Fruit fly (Drosophila melanogaster) whole organism, embryonic: ENCODE data around the gene CG31102.

Experiments used
- ATbp ChIP-seq: fragments of 200-800 bp; sonication (Bioruptor generic); optimal IDR thresholded peaks from 2 replicates; lab custom pipeline; 2017; ENCODE audit warnings: missing biosample characterization, mild to moderate bottlenecking, missing genetic modification characterization, missing genetic modification reagents
- Antp ChIP-seq: fragments of 200-800 bp; sonication (Bioruptor generic); optimal IDR thresholded peaks from 3 replicates; lab custom pipeline; 2016; ENCODE audit warnings: missing biosample characterization, missing genetic modification characterization
- B-H2 ChIP-seq: fragments of 200-800 bp; sonication (Bioruptor generic); optimal IDR thresholded peaks from 2 replicates; lab custom pipeline; 2018; ENCODE audit warnings: missing biosample characterization, mild to moderate bottlenecking, missing genetic modification characterization
- Bteb2 ChIP-seq: fragments of 200-800 bp; sonication (Bioruptor generic); optimal IDR thresholded peaks from 2 replicates; lab custom pipeline; 2016; ENCODE audit warnings: missing biosample characterization, missing genetic modification characterization
- CG12391 ChIP-seq: fragments of 200-800 bp; sonication (Bioruptor generic); optimal IDR thresholded peaks from 3 replicates; lab custom pipeline; 2018; ENCODE audit warnings: missing biosample characterization, mild to moderate bottlenecking, missing genetic modification characterization, moderate library complexity
- CG12744 ChIP-seq: fragments of 200-800 bp; sonication (Bioruptor generic); optimal IDR thresholded peaks from 2 replicates; lab custom pipeline; 2016; ENCODE audit warnings: missing biosample characterization, missing genetic modification characterization
- CG15073 ChIP-seq: fragments of 200-800 bp; sonication (Bioruptor generic); optimal IDR thresholded peaks from 2 replicates; lab custom pipeline; 2016; ENCODE audit warnings: missing biosample characterization, missing genetic modification characterization
- CG15269 ChIP-seq: fragments of 200-800 bp; sonication (Bioruptor generic); optimal IDR thresholded peaks from 2 replicates; lab custom pipeline; 2018; ENCODE audit warnings: missing biosample characterization, mild to moderate bottlenecking, missing genetic modification characterization, moderate library complexity
- CG16779 ChIP-seq: fragments of 200-800 bp; sonication (Bioruptor generic); IDR thresholded peaks from 2 replicates; pipeline ENCODE4 v1.3.6; 2022; ENCODE audit warnings: missing biosample characterization, missing genetic modification characterization
- CG17359 ChIP-seq: fragments of 200-800 bp; sonication (Bioruptor generic); optimal IDR thresholded peaks from 3 replicates; lab custom pipeline; 2018; ENCODE audit warnings: missing biosample characterization, mild to moderate bottlenecking, missing genetic modification characterization, moderate library complexity
- CG17568 ChIP-seq: fragments of 200-800 bp; sonication (Bioruptor generic); optimal IDR thresholded peaks from 2 replicates; lab custom pipeline; 2018; ENCODE audit warnings: missing biosample characterization, mild to moderate bottlenecking, missing genetic modification characterization, moderate library complexity
- CG17612 ChIP-seq: fragments of 200-800 bp; sonication (Bioruptor generic); IDR thresholded peaks from 2 replicates; pipeline ENCODE4 v1.3.6; 2022; ENCODE audit warnings: missing biosample characterization, missing genetic modification characterization
- CG18011 ChIP-seq: fragments of 200-800 bp; sonication (Bioruptor generic); optimal IDR thresholded peaks from 2 replicates; lab custom pipeline; 2017; ENCODE audit warnings: missing biosample characterization, missing genetic modification characterization, mild to moderate bottlenecking, moderate library complexity, missing genotype
- CG34224 ChIP-seq: fragments of 200-800 bp; sonication (Bioruptor generic); IDR thresholded peaks from 3 replicates; pipeline ENCODE4 v1.3.6; 2022; ENCODE audit warnings: missing biosample characterization, missing genetic modification characterization; ENCODE audit not compliant: partially characterized antibody
- CG34376 ChIP-seq: fragments of 200-800 bp; sonication (Bioruptor generic); optimal IDR thresholded peaks from 2 replicates; lab custom pipeline; 2018; ENCODE audit warnings: missing biosample characterization, mild to moderate bottlenecking, missing genetic modification characterization
- CG3838 ChIP-seq: fragments of 200-800 bp; sonication (Bioruptor generic); optimal IDR thresholded peaks from 3 replicates; lab custom pipeline; 2016; ENCODE audit warnings: missing biosample characterization, missing genetic modification characterization
- CG4854 ChIP-seq: fragments of 200-800 bp; sonication (Bioruptor generic); optimal IDR thresholded peaks from 2 replicates; lab custom pipeline; 2016; ENCODE audit warnings: missing biosample characterization, missing genetic modification characterization, inconsistent platforms
- CG5180 ChIP-seq: fragments of 200-800 bp; sonication (Bioruptor generic); optimal IDR thresholded peaks from 3 replicates; lab custom pipeline; 2017; ENCODE audit warnings: missing biosample characterization, missing genetic modification characterization, mild to moderate bottlenecking, moderate library complexity, missing genetic modification reagents
- CG6765 ChIP-seq: fragments of 200-800 bp; sonication (Bioruptor generic); optimal IDR thresholded peaks from 3 replicates; lab custom pipeline; 2017; ENCODE audit warnings: missing biosample characterization, mild to moderate bottlenecking, missing genetic modification characterization
- CG6813 ChIP-seq: fragments of 200-800 bp; sonication (Bioruptor generic); optimal IDR thresholded peaks from 2 replicates; lab custom pipeline; 2017; ENCODE audit warnings: missing biosample characterization, missing genetic modification characterization, mild to moderate bottlenecking, moderate library complexity, missing genetic modification reagents
- CG7372 ChIP-seq: fragments of 200-800 bp; sonication (Bioruptor generic); IDR thresholded peaks from 2 replicates; pipeline ENCODE4 v1.3.6; 2022; ENCODE audit warnings: missing biosample characterization, missing genetic modification characterization
- CG7556 ChIP-seq: fragments of 200-800 bp; sonication (Bioruptor generic); optimal IDR thresholded peaks from 2 replicates; lab custom pipeline; 2017; ENCODE audit warnings: missing biosample characterization, mild to moderate bottlenecking, missing genetic modification characterization
- CG7745 ChIP-seq: fragments of 200-800 bp; sonication (Bioruptor generic); optimal IDR thresholded peaks from 2 replicates; lab custom pipeline; 2018; ENCODE audit warnings: missing biosample characterization, mild to moderate bottlenecking, missing genetic modification characterization, moderate library complexity
- CG7928 ChIP-seq: fragments of 200-800 bp; sonication (Bioruptor generic); optimal IDR thresholded peaks from 2 replicates; lab custom pipeline; 2017; ENCODE audit warnings: missing biosample characterization, mild to moderate bottlenecking, missing genetic modification characterization
- CG9609 ChIP-seq: fragments of 200-800 bp; sonication (Bioruptor generic); optimal IDR thresholded peaks from 3 replicates; lab custom pipeline; 2016; ENCODE audit warnings: missing biosample characterization, missing genetic modification characterization
- CG9797 ChIP-seq: fragments of 200-800 bp; sonication (Bioruptor generic); optimal IDR thresholded peaks from 3 replicates; lab custom pipeline; 2018; ENCODE audit warnings: missing biosample characterization, mild to moderate bottlenecking, missing genetic modification characterization
- CG9817 ChIP-seq: fragments of 200-800 bp; sonication (Bioruptor generic); optimal IDR thresholded peaks from 2 replicates; lab custom pipeline; 2018; ENCODE audit warnings: missing biosample characterization, mild to moderate bottlenecking, missing genetic modification characterization, moderate library complexity
- D ChIP-seq, 2 experiments: fragments of 200-800 bp in 1 of 2; fragments of >200 bp in 1 of 2; sonication (Bioruptor generic) in 1 of 2; optimal IDR thresholded peaks; 2 replicates in 1 of 2; 3 replicates in 1 of 2; lab custom pipeline; 2017; ENCODE audit warnings: mild to moderate bottlenecking in 1 of 2, missing biosample characterization in 1 of 2, missing genetic modification characterization in 1 of 2, missing genetic modification reagents in 1 of 2
- D19A ChIP-seq: fragments of 200-800 bp; optimal IDR thresholded peaks from 3 replicates; lab custom pipeline; 2019; ENCODE audit warnings: missing biosample characterization, mild to moderate bottlenecking, missing genetic modification characterization, moderate library complexity
- D19B ChIP-seq: fragments of 200-800 bp; sonication (Bioruptor generic); optimal IDR thresholded peaks from 2 replicates; lab custom pipeline; 2017; ENCODE audit warnings: missing biosample characterization, mild to moderate bottlenecking, missing genetic modification characterization
- Deaf1 ChIP-seq: fragments of 200-800 bp; optimal IDR thresholded peaks from 3 replicates; lab custom pipeline; 2019; ENCODE audit warnings: missing biosample characterization, mild to moderate bottlenecking, missing genetic modification characterization, moderate library complexity
- H2.0 ChIP-seq: fragments of 200-800 bp; sonication (Bioruptor generic); IDR thresholded peaks from 2 replicates; pipeline ENCODE4 v1.3.6; 2022; ENCODE audit warnings: missing biosample characterization, missing genetic modification characterization
- Hr39 ChIP-seq: fragments of >200 bp; optimal IDR thresholded peaks from 2 replicates; lab custom pipeline; 2017
- Med ChIP-seq: fragments of 200-800 bp; sonication (Bioruptor generic); peaks from one replicate; lab custom pipeline; 2016; ENCODE audit warnings: missing biosample characterization, missing genetic modification characterization, mild to moderate bottlenecking, inconsistent platforms, moderate library complexity
- Stat92E ChIP-seq, 3 experiments: fragments of >200 bp in 2 of 3; fragments of 200-800 bp in 1 of 3; sonication (Bioruptor generic) in 1 of 3; optimal IDR thresholded peaks; 2 replicates each; lab custom pipeline; 2017 to 2019; ENCODE audit warnings: missing biosample characterization in 3 of 3, missing genetic modification characterization in 3 of 3, mild to moderate bottlenecking in 1 of 3, moderate library complexity in 1 of 3
- Vsx1 ChIP-seq: fragments of 200-800 bp; sonication (Bioruptor generic); optimal IDR thresholded peaks from 2 replicates; lab custom pipeline; 2017; ENCODE audit warnings: missing biosample characterization, mild to moderate bottlenecking, missing genetic modification characterization, missing genetic modification reagents
- ara ChIP-seq: fragments of 200-800 bp; sonication (Bioruptor generic); IDR thresholded peaks from 2 replicates; pipeline ENCODE4 v1.3.6; 2022; ENCODE audit warnings: missing biosample characterization, missing genetic modification characterization
- ato ChIP-seq: fragments of 200-800 bp; sonication (Bioruptor generic); IDR thresholded peaks from 2 replicates; pipeline ENCODE4 v1.3.6; 2022; ENCODE audit warnings: missing biosample characterization, missing genetic modification characterization; ENCODE audit not compliant: partially characterized antibody
- dati ChIP-seq: fragments of 200-800 bp; sonication (Bioruptor generic); IDR thresholded peaks from 2 replicates; pipeline ENCODE4 v1.3.6; 2022; ENCODE audit warnings: missing biosample characterization, missing genetic modification characterization
- dm ChIP-seq: fragments of 200-800 bp; sonication (Bioruptor generic); optimal IDR thresholded peaks from 3 replicates; lab custom pipeline; 2016; ENCODE audit warnings: missing biosample characterization, missing genetic modification characterization
- exex ChIP-seq: fragments of 200-800 bp; sonication (Bioruptor generic); optimal IDR thresholded peaks from 4 replicates; lab custom pipeline; 2018; ENCODE audit warnings: missing biosample characterization, mild to moderate bottlenecking, missing genetic modification characterization, moderate library complexity
- gem ChIP-seq: fragments of 200-800 bp; sonication (Bioruptor generic); optimal IDR thresholded peaks from 2 replicates; lab custom pipeline; 2019; ENCODE audit warnings: missing biosample characterization, mild to moderate bottlenecking, missing genetic modification characterization, moderate library complexity
- hkb ChIP-seq, 2 experiments: fragments of 200-800 bp in 1 of 2; fragments of >200 bp in 1 of 2; sonication (Bioruptor generic) in 1 of 2; IDR thresholded peaks in 1 of 2; optimal IDR thresholded peaks in 1 of 2; 2 replicates each; pipeline versions ENCODE4 v1.3.6 to Lab custom; 2017 to 2022; ENCODE audit warnings: missing biosample characterization in 1 of 2, missing genetic modification characterization in 1 of 2
- lbe ChIP-seq: fragments of 200-800 bp; sonication (Bioruptor generic); optimal IDR thresholded peaks from 2 replicates; lab custom pipeline; 2016; ENCODE audit warnings: missing biosample characterization, mild to moderate bottlenecking, missing genetic modification characterization
- pita ChIP-seq: fragments of 200-800 bp; sonication (Bioruptor generic); optimal IDR thresholded peaks from 2 replicates; lab custom pipeline; 2017; ENCODE audit warnings: missing biosample characterization, mild to moderate bottlenecking, missing genetic modification characterization
- tgo ChIP-seq: fragments of 200-800 bp; sonication (Bioruptor generic); IDR thresholded peaks from 3 replicates; pipeline ENCODE4 v1.3.6; 2022; ENCODE audit warnings: missing biosample characterization, missing genetic modification characterization
- z ChIP-seq: fragments of 200-800 bp; sonication (Bioruptor generic); IDR thresholded peaks from 3 replicates; pipeline ENCODE4 v1.3.6; 2022; ENCODE audit warnings: missing biosample characterization, missing genetic modification characterization
- zen ChIP-seq: fragments of 200-800 bp; sonication (Bioruptor generic); optimal IDR thresholded peaks from 3 replicates; lab custom pipeline; 2018; ENCODE audit warnings: missing biosample characterization, mild to moderate bottlenecking, missing genetic modification characterization, moderate library complexity

The CG31102 gene

DNA sequence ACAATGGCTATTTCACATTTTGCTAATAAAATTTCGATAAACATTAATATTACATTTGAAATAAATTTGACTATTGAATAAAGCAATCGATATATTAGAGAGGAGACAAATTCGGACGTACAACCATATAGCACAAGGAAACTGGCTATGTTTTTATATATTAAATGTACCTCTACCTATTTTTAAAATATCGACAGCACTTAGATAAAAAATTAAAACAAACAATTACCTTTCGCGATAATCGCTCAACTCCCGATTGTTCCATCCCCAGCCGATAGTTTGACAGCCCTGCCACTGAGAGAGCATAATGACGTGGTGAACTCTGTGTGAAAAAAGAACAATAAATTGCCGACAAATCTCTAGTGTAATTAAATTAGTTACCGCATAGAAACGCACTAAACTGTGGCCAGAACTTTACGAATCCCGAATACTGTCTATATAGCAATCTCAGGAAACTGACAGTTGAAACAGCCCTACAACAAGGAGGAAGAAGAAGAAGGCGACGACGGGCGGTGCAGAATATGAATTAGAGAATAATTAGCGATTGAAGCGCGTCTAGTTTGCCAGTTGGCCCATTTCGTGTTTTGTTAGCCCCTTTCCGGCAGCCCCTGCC is 36.7 kb downstream of the CG31102 start, which contains the start of gene CG11857 (continued):
- peak in 1 of 3 experiments; percentile 91 for TF ChIP-seq Stat92E (GFP tag; optimal IDR thresholded peaks at IDR 0.05; lab: Kevin White, UChicago)
- peak; percentile 99 for TF ChIP-seq CG7372
- peak; percentile 79 for TF ChIP-seq Deaf1 (tag; lab: Kevin White, UChicago)
- peak; percentile 90 for TF ChIP-seq CG18011 (GFP tag; lab: Kevin White, UChicago)
- TF ChIP-seq zen (tag; lab: Kevin White, UChicago), result peak; percentile 99
- TF ChIP-seq gem (tag; lab: Kevin White, UChicago), result peak; percentile 99
- peak; percentile 93 for TF ChIP-seq dm (GFP tag; lab: Kevin White, UChicago)
- TF ChIP-seq B-H2 (GFP tag; lab: Kevin White, UChicago), result peak; percentile 98
- TF ChIP-seq dati (GFP tag; lab: Robert Waterston, UW), result peak; percentile 95
- TF ChIP-seq D19A, result peak; percentile 92
- TF ChIP-seq ara (GFP tag; lab: Robert Waterston, UW), result peak; percentile 98
- peak; percentile 98 for TF ChIP-seq Bteb2 (GFP tag; lab: Kevin White, UChicago)
- peak; percentile 87 for TF ChIP-seq CG6765 (GFP tag; lab: Kevin White, UChicago)
- peak; percentile 95 for TF ChIP-seq CG3838 (GFP tag; lab: Kevin White, UChicago)
- no peak for TF ChIP-seq pita (GFP tag; lab: Kevin White, UChicago)
- peak; percentile 95 for TF ChIP-seq CG12744 (GFP tag; lab: Kevin White, UChicago)
- TF ChIP-seq CG15269 (tag; lab: Kevin White, UChicago), result peak; percentile 97
- peak; percentile 98 for TF ChIP-seq CG17359
- TF ChIP-seq D19B (GFP tag; lab: Kevin White, UChicago), result peak; percentile 90
- no peak for TF ChIP-seq hkb (optimal IDR thresholded peaks at IDR 0.05; lab: Kevin White, UChicago)
- TF ChIP-seq hkb (GFP tag; IDR thresholded peaks at IDR 0.05; lab: Robert Waterston, UW), result peak; percentile 98
- TF ChIP-seq CG7745 (tag; lab: Kevin White, UChicago), result peak; percentile 76
- peak; percentile 92 for TF ChIP-seq ATbp
- TF ChIP-seq CG9797, result peak; percentile 66
- TF ChIP-seq CG9817, result peak; percentile 99
- TF ChIP-seq CG9609, result peak; percentile 98
- peak; percentile 96 for TF ChIP-seq lbe (GFP tag; lab: Kevin White, UChicago)
- TF ChIP-seq CG7556 (GFP tag; lab: Kevin White, UChicago), result peak; percentile 96
- TF ChIP-seq Antp (GFP tag; lab: Kevin White, UChicago), result peak; percentile 97
- peak; percentile 99 for TF ChIP-seq tgo (GFP tag; lab: Robert Waterston, UW)
- peak; percentile 97 for TF ChIP-seq CG34376
- peak; percentile 96 for TF ChIP-seq ato
- TF ChIP-seq Vsx1 (GFP tag; lab: Kevin White, UChicago), result peak; percentile 88
- TF ChIP-seq CG17568, result no peak
- TF ChIP-seq CG5180 (GFP tag; lab: Kevin White, UChicago), result no peak
- TF ChIP-seq H2.0 (GFP tag; lab: Robert Waterston, UW), result peak; percentile 99
- TF ChIP-seq CG7928 (GFP tag; lab: Kevin White, UChicago), result peak; percentile 98
- no peak for TF ChIP-seq Hr39 (lab: Kevin White, UChicago)
- TF ChIP-seq CG17612 (GFP tag; lab: Robert Waterston, UW), result peak; percentile 97
- peak; percentile 80 for TF ChIP-seq CG15073
- TF ChIP-seq exex (tag; lab: Kevin White, UChicago), result peak; percentile 89
- TF ChIP-seq Med (GFP tag; lab: Kevin White, UChicago), result peak; percentile 100
- peak; percentile 100 for TF ChIP-seq CG34224 (GFP tag; lab: Robert Waterston, UW)
- TF ChIP-seq CG16779 (GFP tag; lab: Robert Waterston, UW), result peak; percentile 94
- peak; percentile 96 for TF ChIP-seq CG4854
- TF ChIP-seq D (optimal IDR thresholded peaks at IDR 0.05; lab: Kevin White, UChicago), result no peak
- peak; percentile 96 for TF ChIP-seq D (GFP tag; optimal IDR thresholded peaks at IDR 0.05; lab: Kevin White, UChicago)
- TF ChIP-seq z (GFP tag; lab: Robert Waterston, UW), result peak; percentile 70; the same call in 2 of the 3 replicates
- peak; percentile 99 for TF ChIP-seq CG12391 (tag; lab: Kevin White, UChicago)
- peak; percentile 87 for TF ChIP-seq CG6813 (GFP tag; lab: Kevin White, UChicago)
